Worm (Caenorhabditis elegans) whole organism, young adult: Measurements from ENCODE around the gene F59A6.3.
A peak's percentile ranks its signal among the peaks of the same experiment; 100 is the strongest.

Experiments used
- B0035.1 ChIP-seq: sonication (generic microtip); optimal IDR thresholded peaks from 2 replicates; lab custom pipeline; 2016; ENCODE audit warnings: missing genetic modification characterization, mild to moderate bottlenecking, missing compliant biosample characterization, missing genotype, missing genetic modification reagents
- B0336.3 ChIP-seq: fragments of 200-800 bp; sonication (Bioruptor generic); IDR thresholded peaks from 2 replicates; pipeline ENCODE4 v1.3.6; 2022; ENCODE audit warnings: missing genetic modification characterization, missing compliant biosample characterization
- F10E7.11 ChIP-seq: sonication (generic microtip); optimal IDR thresholded peaks from 2 replicates; lab custom pipeline; 2017; ENCODE audit warnings: mild to moderate bottlenecking, missing genetic modification characterization, moderate library complexity, missing compliant biosample characterization
- F22D6.2 ChIP-seq: sonication (generic microtip); optimal IDR thresholded peaks from 2 replicates; lab custom pipeline; 2016; ENCODE audit warnings: mild to moderate bottlenecking, missing genetic modification characterization, missing compliant biosample characterization
- F23B12.7 ChIP-seq: sonication (generic microtip); optimal IDR thresholded peaks from 2 replicates; lab custom pipeline; 2017; ENCODE audit warnings: missing genetic modification characterization, mild to moderate bottlenecking, missing compliant biosample characterization, antibody characterized with exemption, moderate library complexity; ENCODE audit not compliant: insufficient read depth
- F33H1.4 ChIP-seq: fragments of 200-800 bp; sonication (Bioruptor generic); IDR thresholded peaks from 2 replicates; pipeline ENCODE4 v1.3.6; 2022; ENCODE audit warnings: missing genetic modification reagents, missing genetic modification characterization, missing compliant biosample characterization
- F52B5.7 ChIP-seq: sonication (generic microtip); optimal IDR thresholded peaks from 2 replicates; lab custom pipeline; 2016; ENCODE audit warnings: mild to moderate bottlenecking, missing genetic modification characterization, missing compliant biosample characterization
- K12H6.12 ChIP-seq: fragments of 200-800 bp; sonication (Bioruptor generic); optimal IDR thresholded peaks from 2 replicates; lab custom pipeline; 2018; ENCODE audit warnings: mild to moderate bottlenecking, missing genetic modification characterization, missing compliant biosample characterization
- Y53F4B.3 ChIP-seq: fragments of 200-800 bp; sonication (Bioruptor generic); IDR thresholded peaks from 2 replicates; pipeline ENCODE4 v1.3.6; 2022; ENCODE audit warnings: missing genetic modification reagents, missing genetic modification characterization, missing compliant biosample characterization
- Y95B8A.8 ChIP-seq: fragments of 200-800 bp; sonication (Bioruptor generic); IDR thresholded peaks from 2 replicates; pipeline ENCODE4 v1.3.6; 2022; ENCODE audit warnings: missing genetic modification reagents, missing genetic modification characterization, missing compliant biosample characterization
- aptf-3 ChIP-seq: fragments of 200-800 bp; sonication (Bioruptor generic); IDR thresholded peaks from 2 replicates; pipeline ENCODE4 v1.3.6; 2022; ENCODE audit warnings: missing genetic modification characterization, missing compliant biosample characterization
- attf-3 ChIP-seq: fragments of 200-800 bp; sonication (Bioruptor generic); conservative IDR thresholded peaks from 2 replicates; pipeline ENCODE4 v1.3.6; 2022; ENCODE audit warnings: missing genetic modification reagents, missing genetic modification characterization, missing compliant biosample characterization
- bed-2 ChIP-seq: fragments of 200-800 bp; sonication (Bioruptor generic); IDR thresholded peaks from 2 replicates; pipeline ENCODE4 v1.3.6; 2022; ENCODE audit warnings: missing genetic modification reagents, missing genetic modification characterization, missing compliant biosample characterization
- cebp-1 ChIP-seq, 2 experiments: fragments of 200-800 bp in 1 of 2; sonication (Bioruptor generic) in 1 of 2; sonication (generic microtip) in 1 of 2; IDR thresholded peaks in 1 of 2; optimal IDR thresholded peaks in 1 of 2; 2 replicates each; pipeline versions ENCODE4 v1.3.6 to Lab custom; 2017 to 2022; ENCODE audit warnings: missing compliant biosample characterization in 2 of 2, missing genetic modification characterization in 2 of 2, mild to moderate bottlenecking in 1 of 2, missing genetic modification reagents in 1 of 2, moderate library complexity in 1 of 2
- ceh-100 ChIP-seq: fragments of 200-800 bp; sonication (Bioruptor generic); IDR thresholded peaks from 2 replicates; pipeline ENCODE4 v1.3.6; 2022; ENCODE audit warnings: missing genetic modification reagents, missing genetic modification characterization, missing compliant biosample characterization
- ceh-58 ChIP-seq: fragments of 200-800 bp; sonication (Bioruptor generic); IDR thresholded peaks from 2 replicates; pipeline ENCODE4 v1.3.6; 2022; ENCODE audit warnings: missing genetic modification characterization, missing compliant biosample characterization
- ceh-79 ChIP-seq: sonication (generic microtip); optimal IDR thresholded peaks from 2 replicates; lab custom pipeline; 2017; ENCODE audit warnings: mild to moderate bottlenecking, missing genetic modification characterization, missing compliant biosample characterization
- dox-1 ChIP-seq: fragments of 200-800 bp; sonication (Bioruptor generic); IDR thresholded peaks from 2 replicates; pipeline ENCODE4 v1.3.6; 2022; ENCODE audit warnings: missing genetic modification reagents, missing genetic modification characterization, missing compliant biosample characterization
- dpl-1 ChIP-seq: fragments of 150-350 bp; optimal IDR thresholded peaks from 2 replicates; lab custom pipeline; 2014; ENCODE audit warnings: missing biosample characterization, missing genetic modification reagents, missing genetic modification characterization
- egl-44 ChIP-seq: fragments of 200-800 bp; sonication (Bioruptor generic); IDR thresholded peaks from 2 replicates; pipeline ENCODE4 v1.3.6; 2022; ENCODE audit warnings: missing genetic modification reagents, missing genetic modification characterization, missing compliant biosample characterization
- ekl-4 ChIP-seq: fragments of 200-800 bp; sonication (Bioruptor generic); IDR thresholded peaks from 2 replicates; pipeline ENCODE4 v1.3.6; 2022; ENCODE audit warnings: missing genetic modification reagents, missing genetic modification characterization, missing compliant biosample characterization
- ets-4 ChIP-seq: fragments of 200-800 bp; sonication (Bioruptor generic); optimal IDR thresholded peaks from 2 replicates; lab custom pipeline; 2018; ENCODE audit warnings: mild to moderate bottlenecking, missing genetic modification characterization, missing compliant biosample characterization
- hmg-1.2 ChIP-seq: fragments of 200-800 bp; sonication (Bioruptor generic); IDR thresholded peaks from 2 replicates; pipeline ENCODE4 v1.3.6; 2022; ENCODE audit warnings: missing genetic modification reagents, missing genetic modification characterization, missing compliant biosample characterization
- hmg-20 ChIP-seq: fragments of 200-800 bp; sonication (Bioruptor generic); IDR thresholded peaks from 2 replicates; pipeline ENCODE4 v1.3.6; 2022; ENCODE audit warnings: missing genetic modification reagents, missing genetic modification characterization, missing compliant biosample characterization
- lag-1 ChIP-seq: fragments of 200-800 bp; sonication (Bioruptor generic); IDR thresholded peaks from 2 replicates; pipeline ENCODE4 v1.3.6; 2022; ENCODE audit warnings: missing genetic modification reagents, missing genetic modification characterization, missing compliant biosample characterization
- let-526 ChIP-seq: fragments of 200-800 bp; sonication (Bioruptor generic); IDR thresholded peaks from 2 replicates; pipeline ENCODE4 v1.3.6; 2022; ENCODE audit warnings: missing genetic modification reagents, missing genetic modification characterization, missing compliant biosample characterization
- let-607 ChIP-seq, 2 experiments: fragments of 200-800 bp in 1 of 2; sonication (Bioruptor generic) in 1 of 2; sonication (generic microtip) in 1 of 2; optimal IDR thresholded peaks; 2 replicates each; lab custom pipeline; 2016 to 2018; ENCODE audit warnings: mild to moderate bottlenecking in 2 of 2, missing compliant biosample characterization in 2 of 2, missing genetic modification characterization in 2 of 2, moderate library complexity in 2 of 2, missing genotype in 1 of 2
- lin-40 ChIP-seq: sonication (generic microtip); optimal IDR thresholded peaks from 2 replicates; lab custom pipeline; 2016; ENCODE audit warnings: missing genetic modification characterization, mild to moderate bottlenecking, missing compliant biosample characterization, missing genotype, missing genetic modification reagents
- madf-10 ChIP-seq: sonication (generic microtip); optimal IDR thresholded peaks from 2 replicates; lab custom pipeline; 2016; ENCODE audit warnings: mild to moderate bottlenecking, missing genetic modification characterization, missing compliant biosample characterization
- madf-3 ChIP-seq: fragments of 200-800 bp; sonication (Bioruptor generic); IDR thresholded peaks from 2 replicates; pipeline ENCODE4 v1.3.6; 2022; ENCODE audit warnings: missing genetic modification reagents, missing genetic modification characterization, missing compliant biosample characterization
- madf-6 ChIP-seq: fragments of 200-800 bp; sonication (Bioruptor generic); IDR thresholded peaks from 2 replicates; pipeline ENCODE4 v1.3.6; 2022; ENCODE audit warnings: missing genetic modification reagents, missing genetic modification characterization, missing compliant biosample characterization
- madf-8 ChIP-seq: fragments of 200-800 bp; sonication (Bioruptor generic); conservative IDR thresholded peaks from 2 replicates; pipeline ENCODE4 v1.3.6; 2022; ENCODE audit warnings: missing genetic modification reagents, missing genetic modification characterization, missing compliant biosample characterization
- mel-28 ChIP-seq: sonication (generic microtip); optimal IDR thresholded peaks from 2 replicates; lab custom pipeline; 2016; ENCODE audit warnings: borderline replicate concordance, mild to moderate bottlenecking, missing genetic modification characterization, missing compliant biosample characterization
- mxl-1 ChIP-seq: sonication (generic microtip); optimal IDR thresholded peaks from 2 replicates; lab custom pipeline; 2016; ENCODE audit warnings: missing genetic modification characterization, missing compliant biosample characterization
- nhr-27 ChIP-seq: fragments of 200-800 bp; sonication (Bioruptor generic); optimal IDR thresholded peaks from 2 replicates; lab custom pipeline; 2018; ENCODE audit warnings: mild to moderate bottlenecking, missing genetic modification characterization, moderate library complexity, missing compliant biosample characterization
- nhr-90 ChIP-seq: sonication (generic microtip); optimal IDR thresholded peaks from 2 replicates; lab custom pipeline; 2016; ENCODE audit warnings: missing genotype, mild to moderate bottlenecking, missing genetic modification characterization, missing compliant biosample characterization
- repo-1 ChIP-seq: sonication (generic microtip); optimal IDR thresholded peaks from 2 replicates; lab custom pipeline; 2017; ENCODE audit warnings: mild to moderate bottlenecking, missing genetic modification characterization, missing compliant biosample characterization
- sea-2 ChIP-seq: fragments of 200-800 bp; sonication (Bioruptor generic); IDR thresholded peaks from 2 replicates; pipeline ENCODE4 v1.3.6; 2022; ENCODE audit warnings: missing genetic modification characterization, missing compliant biosample characterization
- snpc-1.1 ChIP-seq: sonication (generic microtip); optimal IDR thresholded peaks from 2 replicates; lab custom pipeline; 2017; ENCODE audit warnings: missing genetic modification characterization, mild to moderate bottlenecking, missing compliant biosample characterization, antibody characterized with exemption, moderate library complexity, missing genotype, missing genetic modification reagents; ENCODE audit not compliant: insufficient read depth
- snpc-1.3 ChIP-seq: sonication (generic microtip); optimal IDR thresholded peaks from 2 replicates; lab custom pipeline; 2017; ENCODE audit warnings: missing genetic modification characterization, mild to moderate bottlenecking, missing compliant biosample characterization, antibody characterized with exemption, moderate library complexity, missing genotype, missing genetic modification reagents; ENCODE audit not compliant: insufficient read depth
- somi-1 ChIP-seq: fragments of 200-800 bp; sonication (Bioruptor generic); optimal IDR thresholded peaks from 2 replicates; lab custom pipeline; 2018; ENCODE audit warnings: mild to moderate bottlenecking, missing genetic modification characterization, missing compliant biosample characterization
- sptf-2 ChIP-seq: fragments of 200-800 bp; sonication (Bioruptor generic); optimal IDR thresholded peaks from 2 replicates; lab custom pipeline; 2018; ENCODE audit warnings: mild to moderate bottlenecking, missing genetic modification characterization, missing compliant biosample characterization
- tbx-9 ChIP-seq: sonication (generic microtip); optimal IDR thresholded peaks from 2 replicates; lab custom pipeline; 2016; ENCODE audit warnings: borderline replicate concordance, missing genetic modification characterization, inconsistent platforms, missing compliant biosample characterization
- xnd-1 ChIP-seq: sonication (generic microtip); optimal IDR thresholded peaks from 2 replicates; lab custom pipeline; 2016; ENCODE audit warnings: missing genotype, missing genetic modification reagents, missing genetic modification characterization, missing compliant biosample characterization
- ztf-18 ChIP-seq: sonication (generic microtip); optimal IDR thresholded peaks from 2 replicates; lab custom pipeline; 2016; ENCODE audit warnings: missing genotype, mild to moderate bottlenecking, missing genetic modification characterization, missing compliant biosample characterization
- ztf-26 ChIP-seq: sonication (generic microtip); optimal IDR thresholded peaks from 2 replicates; lab custom pipeline; 2017; ENCODE audit warnings: missing genetic modification characterization, missing compliant biosample characterization
- ztf-3 ChIP-seq: fragments of 200-800 bp; sonication (Bioruptor generic); optimal IDR thresholded peaks from 2 replicates; lab custom pipeline; 2018; ENCODE audit warnings: mild to moderate bottlenecking, missing genetic modification characterization, missing compliant biosample characterization

F59A6.3 gene

ce11 chrII:5055129-5055666 is 47.1 kb downstream of the F59A6.3 start, which contains the start of the genes ify-1 and rpl-22 (continued):
- TF ChIP-seq hmg-20 (GFP tag; lab: Robert Waterston, UW) (peak; percentile 48; the same call in 1 of the 2 replicates), F10E7.11 (tag; lab: Kevin White, UChicago) (no peak), attf-3 (GFP tag; lab: Robert Waterston, UW) (peak; percentile 65), ztf-18 (peak; percentile 63), tbx-9 (tag; lab: Kevin White, UChicago) (no peak), ets-4 (GFP tag; lab: Kevin White, UChicago) (no peak), Y53F4B.3 (GFP tag; lab: Robert Waterston, UW) (no peak), F22D6.2 (no peak), madf-10 (tag; lab: Kevin White, UChicago) (peak; percentile 56), B0035.1 (tag; lab: Kevin White, UChicago) (no peak), snpc-1.3 (peak; percentile 60), repo-1 (no peak), ztf-3 (GFP tag; lab: Kevin White, UChicago) (no peak), mxl-1 (tag; lab: Kevin White, UChicago) (peak; percentile 37), sea-2 (GFP tag; lab: Robert Waterston, UW) (no peak), dpl-1 (peak; percentile 82), mel-28 (tag; lab: Kevin White, UChicago) (no peak), snpc-1.1 (tag; lab: Kevin White, UChicago) (peak; percentile 81), sptf-2 (no peak), let-526 (no peak), let-607 (tag; optimal IDR thresholded peaks at IDR 0.05; lab: Kevin White, UChicago) (peak; percentile 27 to 76), hmg-1.2 (GFP tag; lab: Robert Waterston, UW) (peak; percentile 71), ceh-58 (GFP tag; lab: Robert Waterston, UW) (no peak), bed-2 (GFP tag; lab: Robert Waterston, UW) (no peak), nhr-90 (tag; lab: Kevin White, UChicago) (no peak), madf-3 (GFP tag; lab: Robert Waterston, UW) (peak; percentile 77; the same call in 1 of the 2 replicates), lag-1 (GFP tag; lab: Robert Waterston, UW) (no peak), lin-40 (tag; lab: Kevin White, UChicago) (peak; percentile 79), nhr-27 (tag; lab: Kevin White, UChicago) (no peak), aptf-3 (no peak), ceh-79 (no peak), somi-1 (no peak), F52B5.7 (no peak), F23B12.7 (tag; lab: Kevin White, UChicago) (peak; percentile 79), ztf-26 (tag; lab: Kevin White, UChicago) (peak; percentile 26), madf-6 (peak; percentile 94), egl-44 (GFP tag; lab: Robert Waterston, UW) (no peak), F33H1.4 (GFP tag; lab: Robert Waterston, UW) (peak; percentile 96), ceh-100 (GFP tag; lab: Robert Waterston, UW) (peak; percentile 90), Y95B8A.8 (GFP tag; lab: Robert Waterston, UW) (0 out of 2 replicates have a peak, but pooled peaks have one; percentile 54), xnd-1 (tag; lab: Kevin White, UChicago) (peak; percentile 52), cebp-1 (GFP tag; IDR thresholded peaks at IDR 0.05; lab: Robert Waterston, UW) (no peak), cebp-1 (tag; optimal IDR thresholded peaks at IDR 0.05; lab: Kevin White, UChicago) (peak; percentile 76), B0336.3 (GFP tag; lab: Robert Waterston, UW) (peak; percentile 68; the same call in 1 of the 2 replicates), K12H6.12 (tag; lab: Kevin White, UChicago) (peak; percentile 56), madf-8 (GFP tag; lab: Robert Waterston, UW) (peak; percentile 71), ekl-4 (peak; percentile 75), dox-1 (peak; percentile 88)
